Fruit fly (Drosophila melanogaster) Kc167 (cell line): ENCODE measurements around the gene CG12010.

Experiments
- Myc ChIP-seq: fragments of >200 bp; optimal IDR thresholded peaks from 2 replicates; lab custom pipeline; 2017; ENCODE audit warnings: missing external identifiers
- Sin3A ChIP-seq: fragments of >200 bp; optimal IDR thresholded peaks from 2 replicates; lab custom pipeline; 2018; ENCODE audit warnings: missing external identifiers
- h ChIP-seq: fragments of >200 bp; optimal IDR thresholded peaks from 3 replicates; lab custom pipeline; 2018; ENCODE audit warnings: missing external identifiers
- insv ChIP-seq: fragments of >200 bp; optimal IDR thresholded peaks from 3 replicates; lab custom pipeline; 2018; ENCODE audit warnings: missing external identifiers
- psq ChIP-seq: fragments of >200 bp; optimal IDR thresholded peaks from 2 replicates; lab custom pipeline; 2017; ENCODE audit warnings: missing external identifiers
- ttk ChIP-seq: sonication (Bioruptor generic); optimal IDR thresholded peaks from 2 replicates; lab custom pipeline; 2017; ENCODE audit warnings: missing external identifiers

The CG12010 gene

dm6 chr3L:3338882-3339590 lies 35.0 kb upstream of the CG12010 start:
- TF ChIP-seq Sin3A (no peak), Myc (lab: Kevin White, UChicago) (no peak), h (no peak), ttk (lab: Kevin White, UChicago) (no peak), insv (no peak), psq (no peak)

- TF ChIP-seq Myc (lab: Kevin White, UChicago) (no peak), ttk (lab: Kevin White, UChicago) (no peak), psq (no peak), h (no peak), Sin3A (no peak), insv (no peak)
These were observed 34.3 kb upstream of the CG12010 start for dm6 chr3L:3339695-3340226.

- TF ChIP-seq ttk (lab: Kevin White, UChicago) (no peak), Myc (lab: Kevin White, UChicago) (no peak), Sin3A (no peak), insv (no peak), psq (no peak)
These were observed 31.7 kb upstream of the CG12010 start for dm6 chr3L:3342307-3342940.

- TF ChIP-seq Sin3A = no peak
- TF ChIP-seq psq = no peak
- TF ChIP-seq insv = no peak
- TF ChIP-seq h = no peak
- no peak for TF ChIP-seq Myc (lab: Kevin White, UChicago)
- TF ChIP-seq ttk (lab: Kevin White, UChicago) = no peak
These were observed 30.8 kb upstream of the CG12010 start for dm6 chr3L:3343260-3343659.

- TF ChIP-seq ttk (lab: Kevin White, UChicago) (no peak), h (no peak), insv (no peak), Myc (lab: Kevin White, UChicago) (no peak), Sin3A (no peak), psq (no peak)
These were observed 29.6 kb upstream of the CG12010 start for dm6 chr3L:3344528-3344927.

- TF ChIP-seq psq = no peak
- no peak for TF ChIP-seq ttk (lab: Kevin White, UChicago)
- no peak for TF ChIP-seq insv
- TF ChIP-seq h = no peak
- TF ChIP-seq Myc (lab: Kevin White, UChicago) = no peak
- TF ChIP-seq Sin3A = no peak
These were observed 27.8 kb upstream of the CG12010 start for dm6 chr3L:3346294-3346693.

- TF ChIP-seq Myc (lab: Kevin White, UChicago) (no peak), h (no peak), ttk (lab: Kevin White, UChicago) (no peak), insv (no peak), psq (no peak), Sin3A (no peak)
These were observed 24.9 kb upstream of the CG12010 start for dm6 chr3L:3348956-3349824.

- TF ChIP-seq psq (no peak), Myc (lab: Kevin White, UChicago) (no peak), h (no peak), ttk (lab: Kevin White, UChicago) (no peak), Sin3A (no peak), insv (no peak)
These were observed 24.3 kb upstream of the CG12010 start for dm6 chr3L:3349825-3350123.

dm6 chr3L:3350572-3351343 lies 23.3 kb upstream of the CG12010 start:
- no peak for TF ChIP-seq Sin3A
- TF ChIP-seq Myc (lab: Kevin White, UChicago) = no peak
- TF ChIP-seq insv = no peak
- TF ChIP-seq psq = no peak
- TF ChIP-seq ttk (lab: Kevin White, UChicago) = no peak
- no peak for TF ChIP-seq h

dm6 chr3L:3351814-3352359 lies 22.2 kb upstream of the CG12010 start:
- no peak for TF ChIP-seq Myc (lab: Kevin White, UChicago)
- no peak for TF ChIP-seq insv
- TF ChIP-seq h = no peak
- TF ChIP-seq Sin3A = no peak

- no peak for TF ChIP-seq h
- no peak for TF ChIP-seq insv
- no peak for TF ChIP-seq Myc (lab: Kevin White, UChicago)
- TF ChIP-seq psq = no peak
- TF ChIP-seq ttk (lab: Kevin White, UChicago) = no peak
- no peak for TF ChIP-seq Sin3A
These were observed 21.6 kb upstream of the CG12010 start for dm6 chr3L:3352516-3352915.

- TF ChIP-seq Sin3A = no peak
- no peak for TF ChIP-seq h
- TF ChIP-seq insv = no peak
These were observed 20.8 kb upstream of the CG12010 start for dm6 chr3L:3353297-3353696.
